Fruit fly (Drosophila melanogaster): ENCODE data around the gene CG7394.
A peak's percentile ranks its signal among the peaks of the same experiment; 100 is the strongest.
"Not testable (repeated sequence)": the region's sequence is repeated elsewhere in the genome, so short reads cannot be mapped to it uniquely, and the experiment has no call there.

CG7394 gene

DNA sequence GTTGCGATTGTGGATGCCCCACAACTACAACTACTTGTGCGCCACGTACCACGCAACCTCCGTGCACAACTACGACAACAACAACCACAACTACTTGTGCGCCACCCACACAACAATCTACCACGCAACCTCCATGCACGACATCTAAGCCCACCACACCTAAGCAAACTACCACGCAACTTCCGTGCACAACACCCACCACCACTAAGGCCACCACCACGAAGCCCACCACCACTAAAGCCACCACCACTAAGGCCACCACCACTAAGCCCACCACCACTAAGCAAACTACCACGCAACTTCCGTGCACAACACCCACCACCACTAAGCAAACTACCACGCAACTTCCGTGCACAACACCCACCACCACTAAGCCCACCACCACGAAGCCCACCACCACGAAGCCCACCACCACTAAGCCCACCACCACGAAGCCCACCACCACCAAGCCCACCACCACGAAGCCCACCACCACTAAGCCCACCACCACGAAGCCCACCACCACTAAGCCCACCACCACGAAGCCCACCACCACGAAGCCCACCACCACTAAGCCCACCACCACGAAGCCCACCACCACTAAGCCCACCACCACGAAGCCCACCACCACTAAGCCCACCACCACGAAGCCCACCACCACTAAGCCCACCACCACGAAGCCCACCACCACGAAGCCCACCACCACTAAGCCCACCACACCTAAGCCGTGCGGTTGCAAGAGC, 49.3 kb upstream of the CG7394 start (continued):
- peak; percentile 11 for TF ChIP-seq ATbp (GFP tag; optimal IDR thresholded peaks at IDR 0.05)
- TF ChIP-seq CG11695 (GFP tag; IDR thresholded peaks at IDR 0.05), result 0 out of 3 replicates have a peak, but pooled peaks have one; percentile 19
- TF ChIP-seq CG6254 (GFP tag; optimal IDR thresholded peaks at IDR 0.05), result peak; percentile 20
- peak; percentile 58 for TF ChIP-seq nerfin-1 (tag; optimal IDR thresholded peaks at IDR 0.05)
- TF ChIP-seq CG13424 (tag; optimal IDR thresholded peaks at IDR 0.05), result peak; percentile 39
- peak; percentile 63 for TF ChIP-seq CTCF (GFP tag; optimal IDR thresholded peaks at IDR 0.05)
- peak; percentile 58 for TF ChIP-seq Med (GFP tag)
- TF ChIP-seq CG33557 (GFP tag; optimal IDR thresholded peaks at IDR 0.05), result peak; percentile 66
- TF ChIP-seq CG14050 (GFP tag; IDR thresholded peaks at IDR 0.05), result peak; percentile 15; the same call in 1 of the 3 replicates
- TF ChIP-seq CG2712 (tag; optimal IDR thresholded peaks at IDR 0.05), result peak; percentile 21
- TF ChIP-seq fd64A (GFP tag; optimal IDR thresholded peaks at IDR 0.05), result peak; percentile 35
- peak; percentile 48 for TF ChIP-seq Hr39 (optimal IDR thresholded peaks at IDR 0.05)
- peak; percentile 53 for TF ChIP-seq CG10431 (GFP tag; optimal IDR thresholded peaks at IDR 0.05)
- TF ChIP-seq CG8478 (optimal IDR thresholded peaks at IDR 0.05), result peak; percentile 18
- peak; percentile 4 for TF ChIP-seq CG2202 (tag; optimal IDR thresholded peaks at IDR 0.05)
- TF ChIP-seq CG18262 (tag; optimal IDR thresholded peaks at IDR 0.05), result peak; percentile 26
- TF ChIP-seq CG17385 (GFP tag; optimal IDR thresholded peaks at IDR 0.05), result peak; percentile 13
- TF ChIP-seq CoRest (tag; optimal IDR thresholded peaks at IDR 0.05), result peak; percentile 21
- TF ChIP-seq CG17912 (GFP tag; optimal IDR thresholded peaks at IDR 0.05), result peak; percentile 53
- TF ChIP-seq CG17829 (tag; optimal IDR thresholded peaks at IDR 0.05), result peak; percentile 20
- TF ChIP-seq CG4707 (GFP tag; optimal IDR thresholded peaks at IDR 0.05), result peak; percentile 22
- TF ChIP-seq lab (GFP tag; optimal IDR thresholded peaks at IDR 0.05), result peak; percentile 11
- TF ChIP-seq pan (optimal IDR thresholded peaks at IDR 0.05), result not testable (repeated sequence)
- peak in 1 of 2 experiments; percentile 16 for TF ChIP-seq pan (GFP tag; optimal IDR thresholded peaks at IDR 0.05 in 1 of 2, IDR thresholded peaks at IDR 0.05 in 1 of 2)
- TF ChIP-seq CG15601 (tag; optimal IDR thresholded peaks at IDR 0.05), result peak; percentile 54

DNA sequence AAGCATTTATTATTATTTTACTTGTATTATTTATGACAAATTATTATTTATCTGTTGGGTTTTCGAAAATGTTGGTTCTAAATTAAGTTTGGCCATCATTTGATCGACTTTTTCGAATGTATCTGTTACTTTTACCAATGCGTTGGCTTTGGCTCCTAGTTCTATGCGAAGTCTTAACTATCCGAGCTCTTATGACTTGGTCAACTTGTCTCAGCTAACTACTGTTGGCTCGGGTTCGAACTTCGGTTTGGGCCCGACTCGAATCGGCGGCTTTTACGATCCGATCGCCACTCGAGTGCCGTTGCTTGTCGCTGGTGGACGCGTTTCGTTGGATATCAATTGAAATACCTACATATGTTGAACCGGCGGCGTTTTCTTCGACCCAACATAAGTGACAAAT, 48.4 kb upstream of the CG7394 start, which contains the start of gene CG7512:
CG7512 (plus strand) TSS at position 301 of the 400 bp plus-strand sequence.
- TF ChIP-seq Deaf1 (tag; optimal IDR thresholded peaks at IDR 0.05) (peak; percentile 80), CG16815 (GFP tag; optimal IDR thresholded peaks at IDR 0.05) (no peak), rib (GFP tag; IDR thresholded peaks at IDR 0.05) (no peak), CG9797 (GFP tag; optimal IDR thresholded peaks at IDR 0.05) (no peak), Hsf (GFP tag; optimal IDR thresholded peaks at IDR 0.05) (no peak), pfk (GFP tag; optimal IDR thresholded peaks at IDR 0.05) (no peak), Med (GFP tag) (peak; percentile 15), chinmo (GFP tag; IDR thresholded peaks at IDR 0.05; ENCODE audit: partially characterized antibody) (0 out of 4 replicates have a peak, but pooled peaks have one; percentile 26), CG10147 (GFP tag; optimal IDR thresholded peaks at IDR 0.05) (no peak), Sry-δ (GFP tag; optimal IDR thresholded peaks at IDR 0.05) (no peak), CG8089 (GFP tag; optimal IDR thresholded peaks at IDR 0.05) (no peak), danr (GFP tag; IDR thresholded peaks at IDR 0.05) (no peak)

DNA sequence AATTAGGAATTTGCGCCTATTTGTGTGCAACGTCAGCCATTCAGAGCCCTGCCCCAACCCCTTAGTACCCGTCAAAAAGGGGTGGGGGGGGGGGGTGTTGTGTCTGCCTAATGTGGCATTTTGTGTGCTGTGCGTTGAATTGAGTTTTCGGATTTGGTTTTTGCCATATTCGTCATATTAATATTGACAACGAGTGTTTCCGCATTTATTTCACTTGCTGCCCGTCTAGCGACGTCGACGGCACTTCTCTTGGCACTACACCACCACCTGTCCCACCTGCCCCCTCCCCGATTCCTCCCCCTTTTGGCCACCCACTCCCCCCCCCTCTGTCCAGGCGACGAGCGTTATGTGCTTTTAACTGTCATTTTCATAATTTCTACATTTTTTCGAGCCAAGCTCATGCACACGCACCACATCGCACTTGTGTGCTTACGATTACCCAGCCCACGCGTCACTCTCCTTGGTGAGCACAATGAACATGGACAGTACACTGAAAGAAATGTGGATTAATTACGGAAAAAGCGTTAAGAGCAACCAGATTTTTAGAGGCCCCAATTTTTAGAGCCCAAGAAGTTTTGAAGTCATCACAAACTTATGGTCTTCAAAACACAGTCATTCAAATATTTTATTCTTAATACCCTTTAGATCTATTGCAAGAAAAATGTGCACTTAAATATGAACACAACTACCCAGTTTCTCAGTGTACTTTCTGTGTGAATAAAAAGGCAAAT, 46.3 kb upstream of the CG7394 start:
- TF ChIP-seq unpg (GFP tag; optimal IDR thresholded peaks at IDR 0.05) (peak; percentile 11), phol (tag; optimal IDR thresholded peaks at IDR 0.05) (peak; percentile 13), CG7839 (tag; optimal IDR thresholded peaks at IDR 0.05) (peak; percentile 7), CG10979 (tag; optimal IDR thresholded peaks at IDR 0.05) (peak; percentile 13), crol (GFP tag; IDR thresholded peaks at IDR 0.05) (peak; percentile 50; the same call in 1 of the 2 replicates), Ets65A (GFP tag) (peak; percentile 14), CG11456 (GFP tag; IDR thresholded peaks at IDR 0.05) (no peak), Meics (GFP tag; optimal IDR thresholded peaks at IDR 0.05) (no peak), otp (GFP tag; IDR thresholded peaks at IDR 0.05) (0 out of 3 replicates have a peak, but pooled peaks have one; percentile 32), CG11504 (tag; optimal IDR thresholded peaks at IDR 0.05) (peak; percentile 12), dmrt99B (tag; optimal IDR thresholded peaks at IDR 0.05) (peak; percentile 22), kni (GFP tag; optimal IDR thresholded peaks at IDR 0.05) (peak; percentile 78)

Measured in whole organism, embryonic.